Fruit fly (Drosophila melanogaster) whole organism, embryonic: ENCODE data around the gene tsl.

Experiments used
- Ada2b ChIP-seq: fragments of 200-800 bp; sonication (Bioruptor generic); IDR thresholded peaks from 2 replicates; pipeline ENCODE4 v1.3.6; 2022; ENCODE audit warnings: missing biosample characterization, missing genetic modification characterization
- B-H2 ChIP-seq: fragments of 200-800 bp; sonication (Bioruptor generic); optimal IDR thresholded peaks from 2 replicates; lab custom pipeline; 2018; ENCODE audit warnings: missing biosample characterization, mild to moderate bottlenecking, missing genetic modification characterization
- Bdp1 ChIP-seq: fragments of 200-800 bp; sonication (Bioruptor generic); optimal IDR thresholded peaks from 3 replicates; lab custom pipeline; 2016; ENCODE audit warnings: missing biosample characterization, missing genetic modification characterization
- CG10543 ChIP-seq: fragments of 200-800 bp; sonication (Bioruptor generic); optimal IDR thresholded peaks from 3 replicates; lab custom pipeline; 2017; ENCODE audit warnings: missing biosample characterization, mild to moderate bottlenecking, missing genetic modification characterization, moderate library complexity
- CG11247 ChIP-seq: fragments of 200-800 bp; sonication (Bioruptor generic); IDR thresholded peaks from 2 replicates; pipeline ENCODE4 v1.3.6; 2022; ENCODE audit warnings: missing biosample characterization, missing genetic modification characterization
- CG11695 ChIP-seq: fragments of 200-800 bp; sonication (Bioruptor generic); IDR thresholded peaks from 3 replicates; pipeline ENCODE4 v1.3.6; 2022; ENCODE audit warnings: missing biosample characterization, missing genetic modification characterization
- CG12942 ChIP-seq: fragments of 200-800 bp; sonication (Bioruptor generic); optimal IDR thresholded peaks from 3 replicates; lab custom pipeline; 2016; ENCODE audit warnings: missing biosample characterization, missing genetic modification characterization
- CG14014 ChIP-seq: fragments of 200-800 bp; sonication (Bioruptor generic); IDR thresholded peaks from 2 replicates; pipeline ENCODE4 v1.3.6; 2022; ENCODE audit warnings: missing biosample characterization, missing genetic modification characterization
- CG15601 ChIP-seq: fragments of 200-800 bp; sonication (Bioruptor generic); optimal IDR thresholded peaks from 3 replicates; lab custom pipeline; 2019; ENCODE audit warnings: missing biosample characterization, mild to moderate bottlenecking, missing genetic modification characterization, moderate library complexity
- CG30403 ChIP-seq: fragments of 200-800 bp; sonication (Bioruptor generic); optimal IDR thresholded peaks from 3 replicates; lab custom pipeline; 2016; ENCODE audit warnings: missing biosample characterization, missing genetic modification characterization
- CG32767 ChIP-seq: fragments of 200-800 bp; sonication (Bioruptor generic); IDR thresholded peaks from 2 replicates; pipeline ENCODE4 v1.3.6; 2022; ENCODE audit warnings: missing biosample characterization, missing genetic modification characterization
- CG34376 ChIP-seq: fragments of 200-800 bp; sonication (Bioruptor generic); optimal IDR thresholded peaks from 2 replicates; lab custom pipeline; 2018; ENCODE audit warnings: missing biosample characterization, mild to moderate bottlenecking, missing genetic modification characterization
- CG3726 ChIP-seq: fragments of 200-800 bp; sonication (Bioruptor generic); IDR thresholded peaks from 3 replicates; pipeline ENCODE4, ENCODE4 v1.3.6; 2022; ENCODE audit warnings: missing biosample characterization, missing genetic modification characterization
- CG6254 ChIP-seq: fragments of 200-800 bp; sonication (Bioruptor generic); optimal IDR thresholded peaks from 3 replicates; lab custom pipeline; 2017; ENCODE audit warnings: mild to moderate bottlenecking, missing biosample characterization, missing genetic modification reagents, missing genetic modification characterization
- CG6272 ChIP-seq: fragments of 200-800 bp; sonication (Bioruptor generic); IDR thresholded peaks from 2 replicates; pipeline ENCODE4 v1.3.6; 2022; ENCODE audit warnings: missing biosample characterization, missing genetic modification characterization
- CG6654 ChIP-seq: fragments of 200-800 bp; sonication (Bioruptor generic); optimal IDR thresholded peaks from 2 replicates; lab custom pipeline; 2017; ENCODE audit warnings: missing biosample characterization, mild to moderate bottlenecking, missing genetic modification characterization
- CG7745 ChIP-seq: fragments of 200-800 bp; sonication (Bioruptor generic); optimal IDR thresholded peaks from 2 replicates; lab custom pipeline; 2018; ENCODE audit warnings: missing biosample characterization, mild to moderate bottlenecking, missing genetic modification characterization, moderate library complexity
- CG8944 ChIP-seq: fragments of 200-800 bp; sonication (Bioruptor generic); optimal IDR thresholded peaks from 3 replicates; lab custom pipeline; 2016; ENCODE audit warnings: missing biosample characterization, missing genetic modification characterization
- D19A ChIP-seq: fragments of 200-800 bp; optimal IDR thresholded peaks from 3 replicates; lab custom pipeline; 2019; ENCODE audit warnings: missing biosample characterization, mild to moderate bottlenecking, missing genetic modification characterization, moderate library complexity
- Ets97D ChIP-seq: fragments of 200-800 bp; sonication (Bioruptor generic); optimal IDR thresholded peaks from 3 replicates; lab custom pipeline; 2016; ENCODE audit warnings: missing biosample characterization, missing genetic modification characterization
- GATAe ChIP-seq: fragments of 200-800 bp; sonication (Bioruptor generic); conservative IDR thresholded peaks from 2 replicates; pipeline ENCODE4 v1.3.6; 2022; ENCODE audit warnings: missing biosample characterization, missing genetic modification characterization
- HHEX ChIP-seq: fragments of 200-800 bp; sonication (Bioruptor generic); optimal IDR thresholded peaks from 3 replicates; lab custom pipeline; 2017; ENCODE audit warnings: missing biosample characterization, mild to moderate bottlenecking, missing genetic modification characterization, missing genetic modification reagents
- Hand ChIP-seq: fragments of 200-800 bp; sonication (Bioruptor generic); optimal IDR thresholded peaks from 2 replicates; lab custom pipeline; 2017; ENCODE audit warnings: mild to moderate bottlenecking, missing biosample characterization, missing genetic modification reagents, missing genetic modification characterization
- Hey ChIP-seq: fragments of 200-800 bp; sonication (Bioruptor generic); optimal IDR thresholded peaks from 3 replicates; lab custom pipeline; 2018; ENCODE audit warnings: missing biosample characterization, mild to moderate bottlenecking, missing genetic modification characterization
- HmgZ ChIP-seq: fragments of 200-800 bp; sonication (Bioruptor generic); optimal IDR thresholded peaks from 2 replicates; lab custom pipeline; 2018; ENCODE audit warnings: missing biosample characterization, mild to moderate bottlenecking, missing genetic modification characterization
- Pdp1 ChIP-seq, 2 experiments: fragments of 200-800 bp; sonication (Bioruptor generic); optimal IDR thresholded peaks; 3 replicates each; lab custom pipeline; 2016; ENCODE audit warnings: missing biosample characterization in 2 of 2, missing genetic modification characterization in 2 of 2, mild to moderate bottlenecking in 1 of 2, moderate library complexity in 1 of 2
- Ptx1 ChIP-seq: fragments of 200-800 bp; sonication (Bioruptor generic); IDR thresholded peaks from 2 replicates; pipeline ENCODE4 v1.3.6; 2022; ENCODE audit warnings: missing biosample characterization, missing genetic modification characterization
- Ravus ChIP-seq: fragments of 200-800 bp; sonication (Bioruptor generic); IDR thresholded peaks from 2 replicates; pipeline ENCODE4 v1.3.6; 2022; ENCODE audit warnings: missing biosample characterization, missing genetic modification characterization
- Rx ChIP-seq: fragments of 200-800 bp; sonication (Bioruptor generic); IDR thresholded peaks from 2 replicates; pipeline ENCODE4 v1.3.6; 2022; ENCODE audit warnings: missing biosample characterization, missing genetic modification characterization
- Sry-β ChIP-seq: fragments of 200-800 bp; sonication (Bioruptor generic); optimal IDR thresholded peaks from 2 replicates; lab custom pipeline; 2018; ENCODE audit warnings: missing biosample characterization, mild to moderate bottlenecking, missing genetic modification characterization, moderate library complexity
- br ChIP-seq: fragments of >200 bp; optimal IDR thresholded peaks from 2 replicates; lab custom pipeline; 2017
- crc ChIP-seq: fragments of 200-800 bp; sonication (Bioruptor generic); optimal IDR thresholded peaks from 2 replicates; lab custom pipeline; 2016; ENCODE audit warnings: missing biosample characterization, missing genetic modification characterization
- cwo ChIP-seq: fragments of 200-800 bp; sonication (Bioruptor generic); optimal IDR thresholded peaks from 3 replicates; lab custom pipeline; 2017; ENCODE audit warnings: missing biosample characterization, missing genetic modification characterization, mild to moderate bottlenecking, moderate library complexity, missing genetic modification reagents
- ems ChIP-seq: fragments of 200-800 bp; sonication (Bioruptor generic); optimal IDR thresholded peaks from 3 replicates; lab custom pipeline; 2016; ENCODE audit warnings: missing biosample characterization, missing genetic modification characterization
- exex ChIP-seq: fragments of 200-800 bp; sonication (Bioruptor generic); optimal IDR thresholded peaks from 4 replicates; lab custom pipeline; 2018; ENCODE audit warnings: missing biosample characterization, mild to moderate bottlenecking, missing genetic modification characterization, moderate library complexity
- grau ChIP-seq: fragments of 200-800 bp; optimal IDR thresholded peaks from 3 replicates; lab custom pipeline; 2019; ENCODE audit warnings: missing biosample characterization, mild to moderate bottlenecking, missing genetic modification characterization, moderate library complexity
- hkb ChIP-seq, 2 experiments: fragments of 200-800 bp in 1 of 2; fragments of >200 bp in 1 of 2; sonication (Bioruptor generic) in 1 of 2; IDR thresholded peaks in 1 of 2; optimal IDR thresholded peaks in 1 of 2; 2 replicates each; pipeline versions ENCODE4 v1.3.6 to Lab custom; 2017 to 2022; ENCODE audit warnings: missing biosample characterization in 1 of 2, missing genetic modification characterization in 1 of 2
- jigr1 ChIP-seq: fragments of 200-800 bp; sonication (Bioruptor generic); IDR thresholded peaks from 3 replicates; pipeline ENCODE4 v1.3.6; 2022; ENCODE audit warnings: missing biosample characterization, missing genetic modification characterization
- kni ChIP-seq: fragments of 200-800 bp; sonication (Bioruptor generic); optimal IDR thresholded peaks from 3 replicates; lab custom pipeline; 2017; ENCODE audit warnings: mild to moderate bottlenecking, missing biosample characterization, missing genetic modification reagents, missing genetic modification characterization
- lab ChIP-seq: fragments of 200-800 bp; sonication (Bioruptor generic); optimal IDR thresholded peaks from 3 replicates; lab custom pipeline; 2017; ENCODE audit warnings: missing biosample characterization, missing genetic modification characterization, mild to moderate bottlenecking, moderate library complexity, missing genetic modification reagents
- luna ChIP-seq: fragments of 200-800 bp; sonication (Bioruptor generic); optimal IDR thresholded peaks from 2 replicates; lab custom pipeline; 2016; ENCODE audit warnings: missing biosample characterization, missing genetic modification characterization
- ranshi ChIP-seq: fragments of 200-800 bp; sonication (Bioruptor generic); IDR thresholded peaks from 2 replicates; pipeline ENCODE4 v1.3.6; 2022; ENCODE audit warnings: missing biosample characterization, missing genetic modification characterization
- ro ChIP-seq: fragments of 200-800 bp; sonication (Bioruptor generic); IDR thresholded peaks from 2 replicates; pipeline ENCODE4 v1.3.6; 2022; ENCODE audit warnings: missing biosample characterization, missing genetic modification characterization
- sc ChIP-seq, 3 experiments: fragments of >200 bp in 2 of 3; fragments of 200-800 bp in 1 of 3; sonication (Bioruptor generic) in 1 of 3; optimal IDR thresholded peaks; 2 replicates in 2 of 3; 3 replicates in 1 of 3; lab custom pipeline; 2017; ENCODE audit warnings: mild to moderate bottlenecking in 1 of 3, missing biosample characterization in 1 of 3, missing genetic modification characterization in 1 of 3, missing genetic modification reagents in 1 of 3
- slbo ChIP-seq: fragments of 200-800 bp; sonication (Bioruptor generic); IDR thresholded peaks from 2 replicates; pipeline ENCODE4 v1.3.6; 2022; ENCODE audit warnings: missing biosample characterization, missing genetic modification characterization
- slou ChIP-seq: fragments of 200-800 bp; sonication (Bioruptor generic); optimal IDR thresholded peaks from 3 replicates; lab custom pipeline; 2016; ENCODE audit warnings: missing biosample characterization, missing genetic modification characterization
- sr ChIP-seq: fragments of 200-800 bp; sonication (Bioruptor generic); IDR thresholded peaks from 3 replicates; pipeline ENCODE4 v1.3.6; 2022; ENCODE audit warnings: missing biosample characterization, missing genetic modification characterization
- sug ChIP-seq: fragments of 200-800 bp; optimal IDR thresholded peaks from 2 replicates; lab custom pipeline; 2019; ENCODE audit warnings: missing biosample characterization, mild to moderate bottlenecking, missing genetic modification characterization, moderate library complexity
- tap ChIP-seq: fragments of 200-800 bp; optimal IDR thresholded peaks from 3 replicates; lab custom pipeline; 2019; ENCODE audit warnings: missing biosample characterization, mild to moderate bottlenecking, missing genetic modification characterization, moderate library complexity
- zen ChIP-seq: fragments of 200-800 bp; sonication (Bioruptor generic); optimal IDR thresholded peaks from 3 replicates; lab custom pipeline; 2018; ENCODE audit warnings: missing biosample characterization, mild to moderate bottlenecking, missing genetic modification characterization, moderate library complexity

tsl gene

DNA sequence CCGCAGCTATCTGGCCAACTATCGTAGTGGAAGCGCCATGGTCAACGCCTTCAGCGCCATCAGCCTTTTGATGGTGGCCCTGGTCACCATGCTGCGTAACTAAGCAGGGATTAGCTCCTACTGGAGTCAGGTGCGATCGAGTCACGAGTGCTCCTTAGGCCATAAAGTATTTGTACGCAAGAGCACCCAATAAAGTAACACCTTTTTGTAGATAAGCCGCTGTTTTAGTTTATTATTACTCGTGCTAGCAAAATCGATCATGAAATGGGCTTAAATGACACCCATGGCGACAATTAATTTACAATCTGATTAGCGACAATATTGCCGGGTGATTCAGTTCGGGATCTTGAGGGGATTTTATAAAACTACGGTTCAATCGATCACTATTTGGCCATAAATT, 24.8 kb downstream of the tsl start:
- no peak for TF ChIP-seq ro (GFP tag; lab: Robert Waterston, UW)
- peak; percentile 2 for TF ChIP-seq lab (GFP tag; lab: Kevin White, UChicago)
- TF ChIP-seq CG3726 (GFP tag; lab: Robert Waterston, UW) = no peak
- TF ChIP-seq sr (GFP tag; lab: Robert Waterston, UW) = no peak
- no peak for TF ChIP-seq CG11695
- no peak for TF ChIP-seq CG10543
- no peak for TF ChIP-seq CG15601
- TF ChIP-seq CG6254 (GFP tag; lab: Kevin White, UChicago) = no peak
- TF ChIP-seq CG30403 (GFP tag; lab: Kevin White, UChicago) = no peak
- TF ChIP-seq hkb (optimal IDR thresholded peaks at IDR 0.05; lab: Kevin White, UChicago) = no peak
- no peak for TF ChIP-seq hkb (GFP tag; IDR thresholded peaks at IDR 0.05; lab: Robert Waterston, UW)
- TF ChIP-seq tap (tag; lab: Kevin White, UChicago) = no peak
- peak; percentile 66 for TF ChIP-seq cwo
- peak; percentile 13 for TF ChIP-seq B-H2 (GFP tag; lab: Kevin White, UChicago)
- TF ChIP-seq br (lab: Kevin White, UChicago) = no peak
- peak; percentile 34 for TF ChIP-seq sug (tag; lab: Kevin White, UChicago)
- no peak for TF ChIP-seq crc (GFP tag; lab: Kevin White, UChicago)

DNA sequence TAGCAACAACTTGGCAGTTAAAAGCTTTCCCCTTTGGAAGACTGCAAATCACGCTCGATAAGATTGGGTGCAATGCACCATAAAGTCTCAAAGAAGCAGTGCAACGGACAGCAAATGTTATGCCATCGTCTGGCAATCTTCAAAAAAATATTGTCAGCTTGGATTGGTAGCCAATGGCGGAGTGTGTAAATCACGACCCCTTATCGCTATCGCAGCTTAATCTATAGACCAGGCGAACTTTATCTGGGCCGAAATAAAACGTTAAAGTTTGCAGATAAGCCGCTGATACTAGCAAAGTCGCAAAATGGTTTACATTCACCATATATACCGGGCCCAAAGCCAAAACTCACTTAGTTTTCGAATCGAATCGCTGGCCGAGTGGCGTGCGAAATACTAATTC, 28.4 kb downstream of the tsl start, which contains the start of gene CG31198:
TSS of gene CG31198 (plus strand) at position 351 of the 400 bp plus-strand sequence.
- TF ChIP-seq exex (tag; lab: Kevin White, UChicago) (peak; percentile 42), grau (no peak), slbo (no peak), Hand (GFP tag; lab: Kevin White, UChicago) (no peak), HHEX (GFP tag; lab: Kevin White, UChicago) (no peak), sc (optimal IDR thresholded peaks at IDR 0.05; lab: Kevin White, UChicago) (no peak), sc (GFP tag; optimal IDR thresholded peaks at IDR 0.05; lab: Kevin White, UChicago) (no peak), CG34376 (GFP tag; lab: Kevin White, UChicago) (peak; percentile 36), crc (GFP tag; lab: Kevin White, UChicago) (no peak), Ptx1 (no peak), jigr1 (GFP tag; lab: Robert Waterston, UW) (no peak), Bdp1 (no peak), CG6654 (GFP tag; lab: Kevin White, UChicago) (no peak), Sry-β (no peak), CG12942 (no peak), Ada2b (GFP tag; lab: Robert Waterston, UW) (no peak), CG32767 (no peak), ems (GFP tag; lab: Kevin White, UChicago) (no peak), Ravus (GFP tag; lab: Robert Waterston, UW) (no peak), D19A (no peak), CG14014 (GFP tag; lab: Robert Waterston, UW) (no peak), Pdp1 (GFP tag; optimal IDR thresholded peaks at IDR 0.05; lab: Kevin White, UChicago) (peak in 1 of 2 experiments; percentile 72), ranshi (no peak), kni (no peak), CG7745 (no peak), CG8944 (GFP tag; lab: Kevin White, UChicago) (no peak), zen (no peak), CG6272 (no peak), GATAe (GFP tag; lab: Robert Waterston, UW) (peak; percentile 74), HmgZ (tag; lab: Kevin White, UChicago) (no peak), slou (GFP tag; lab: Kevin White, UChicago) (no peak), Rx (GFP tag; lab: Robert Waterston, UW) (no peak), br (lab: Kevin White, UChicago) (no peak), CG3726 (GFP tag; lab: Robert Waterston, UW) (no peak), Hey (tag; lab: Kevin White, UChicago) (peak; percentile 86), Ets97D (GFP tag; lab: Kevin White, UChicago) (no peak), CG11247 (no peak), sug (tag; lab: Kevin White, UChicago) (peak; percentile 65), luna (GFP tag; lab: Kevin White, UChicago) (no peak)
